Worm (Caenorhabditis elegans) whole organism, L1 larva: ENCODE measurements around the gene dnsn-1.

ENCODE experiments used
- efl-1 ChIP-seq, 4 experiments: fragments of 150-350 bp; optimal IDR thresholded peaks in 3 of 4; peaks in 1 of 4; 1 replicate in 1 of 4; 2 replicates in 3 of 4; lab custom pipeline; 2014; ENCODE audit warnings: missing biosample characterization in 2 of 4, missing genetic modification characterization in 2 of 4, missing genetic modification reagents in 2 of 4
- elt-3 ChIP-seq, 6 experiments: fragments of 150-350 bp in 1 of 6; sonication (generic microtip); optimal IDR thresholded peaks; 2 replicates each; lab custom pipeline; 2017 to 2018; ENCODE audit warnings: missing biosample characterization in 6 of 6, missing genetic modification characterization in 6 of 6, inconsistent platforms in 1 of 6
- lsy-2 ChIP-seq, 2 experiments: fragments of 150-350 bp; optimal IDR thresholded peaks; 2 replicates each; lab custom pipeline; 2014; ENCODE audit warnings: missing biosample characterization in 2 of 2, missing genetic modification characterization in 2 of 2
- mep-1 ChIP-seq: fragments of 150-350 bp; optimal IDR thresholded peaks from 2 replicates; lab custom pipeline; 2014; ENCODE audit warnings: missing biosample characterization, missing genetic modification characterization
- nhr-19 ChIP-seq: fragments of 200-800 bp; sonication (Bioruptor generic); conservative IDR thresholded peaks from 2 replicates; pipeline ENCODE4 v1.3.6; 2022; ENCODE audit warnings: missing genetic modification characterization, missing compliant biosample characterization
- pqm-1 ChIP-seq: sonication (generic microtip); optimal IDR thresholded peaks from 3 replicates; lab custom pipeline; 2017; ENCODE audit warnings: missing biosample characterization, missing genetic modification characterization
- tbx-2 ChIP-seq: sonication (generic microtip); optimal IDR thresholded peaks from 2 replicates; lab custom pipeline; 2016; ENCODE audit warnings: missing genetic modification characterization, missing compliant biosample characterization
- unc-130 ChIP-seq: fragments of 150-350 bp; optimal IDR thresholded peaks from 2 replicates; lab custom pipeline; 2017; ENCODE audit warnings: missing biosample characterization, missing genetic modification characterization, inconsistent platforms

- peak; percentile 96 to 99 for TF ChIP-seq efl-1 (optimal IDR thresholded peaks at IDR 0.05; lab: Kevin White, UChicago)
- peak; percentile 96 to 99 for TF ChIP-seq efl-1 (GFP tag; optimal IDR thresholded peaks at IDR 0.05 in 1 of 2; lab: Kevin White, UChicago)
- TF ChIP-seq mep-1 (tag; lab: Kevin White, UChicago) = no peak
- TF ChIP-seq tbx-2 = peak; percentile 73
- no peak for TF ChIP-seq unc-130 (tag; lab: Kevin White, UChicago)
- peak; percentile 70 to 78 for TF ChIP-seq lsy-2 (tag; optimal IDR thresholded peaks at IDR 0.05; lab: Kevin White, UChicago)
- no peak for TF ChIP-seq elt-3 (tag; optimal IDR thresholded peaks at IDR 0.05; lab: Kevin White, UChicago)
- no peak for TF ChIP-seq pqm-1 (tag; lab: Kevin White, UChicago)
- TF ChIP-seq nhr-19 (GFP tag; lab: Robert Waterston, UW) = peak; percentile 31; the same call in 1 of the 2 replicates
Observed at ce11 chrII:385957-386356, 24.8 kb downstream of the dnsn-1 start, which contains the start of gene C03H5.3.
